Worm (Caenorhabditis elegans) whole organism, L4 larva: ENCODE measurements around the gene B0303.4.

ENCODE experiments used
- D1046.2 ChIP-seq: fragments of 200-800 bp; sonication (Bioruptor generic); IDR thresholded peaks from 2 replicates; pipeline ENCODE4 v1.3.6; 2022; ENCODE audit warnings: missing genetic modification characterization, missing compliant biosample characterization
- F26F4.8 ChIP-seq: fragments of 200-800 bp; sonication (Bioruptor generic); conservative IDR thresholded peaks from 2 replicates; pipeline ENCODE4 v1.3.6; 2022; ENCODE audit warnings: missing genetic modification characterization, missing compliant biosample characterization
- F37D6.2 ChIP-seq: sonication (generic microtip); optimal IDR thresholded peaks from 2 replicates; lab custom pipeline; 2016; ENCODE audit warnings: mild to moderate bottlenecking, missing genetic modification characterization, missing compliant biosample characterization
- F44E2.7 ChIP-seq: fragments of 200-800 bp; sonication (Bioruptor generic); IDR thresholded peaks from 2 replicates; pipeline ENCODE4 v2.1.2; 2022; ENCODE audit warnings: missing genetic modification characterization, missing compliant biosample characterization
- R02D3.7 ChIP-seq: fragments of 150-350 bp; sonication (generic microtip); optimal IDR thresholded peaks from 3 replicates; lab custom pipeline; 2014; ENCODE audit warnings: missing biosample characterization, missing genetic modification characterization
- T20F7.1 ChIP-seq: fragments of 200-800 bp; sonication (Bioruptor generic); optimal IDR thresholded peaks from 2 replicates; lab custom pipeline; 2018; ENCODE audit warnings: mild to moderate bottlenecking, missing genetic modification characterization, missing compliant biosample characterization
- T26A8.4 ChIP-seq: fragments of 200-800 bp; sonication (Bioruptor generic); IDR thresholded peaks from 2 replicates; pipeline ENCODE4 v1.3.6; 2022; ENCODE audit warnings: missing genetic modification characterization, missing compliant biosample characterization
- arid-1 ChIP-seq: fragments of 200-800 bp; sonication (Bioruptor generic); conservative IDR thresholded peaks from 2 replicates; pipeline ENCODE4 v1.3.6; 2022; ENCODE audit warnings: missing genetic modification reagents, missing genetic modification characterization, missing compliant biosample characterization
- attf-4 ChIP-seq: sonication (generic microtip); optimal IDR thresholded peaks from 3 replicates; lab custom pipeline; 2017; ENCODE audit warnings: missing biosample characterization, missing genetic modification characterization
- ceh-44 ChIP-seq: fragments of 200-800 bp; sonication (Bioruptor generic); IDR thresholded peaks from 2 replicates; pipeline ENCODE4 v1.3.6; 2022; ENCODE audit warnings: missing genetic modification reagents, missing genetic modification characterization, missing compliant biosample characterization
- ces-1 ChIP-seq: fragments of 150-350 bp; sonication (generic microtip); optimal IDR thresholded peaks from 4 replicates; lab custom pipeline; 2014; ENCODE audit warnings: missing biosample characterization, missing genetic modification reagents, missing genetic modification characterization
- cey-2 ChIP-seq: sonication (generic microtip); optimal IDR thresholded peaks from 3 replicates; lab custom pipeline; 2017; ENCODE audit warnings: missing genetic modification characterization, mild to moderate bottlenecking, missing compliant biosample characterization, antibody characterized with exemption, borderline replicate concordance; ENCODE audit not compliant: insufficient read depth
- daf-16 ChIP-seq, 3 experiments: sonication (generic microtip); optimal IDR thresholded peaks; 2 replicates each; lab custom pipeline; 2016 to 2017; ENCODE audit warnings: missing genetic modification characterization in 3 of 3, missing genetic modification reagents in 3 of 3, mild to moderate bottlenecking in 2 of 3, missing compliant biosample characterization in 2 of 3, missing biosample characterization in 1 of 3, moderate library complexity in 1 of 3
- dmd-6 ChIP-seq: fragments of 200-800 bp; sonication (Bioruptor generic); IDR thresholded peaks from 2 replicates; pipeline ENCODE4 v1.3.6; 2022; ENCODE audit warnings: missing genetic modification reagents, missing genetic modification characterization, missing compliant biosample characterization
- dve-1 ChIP-seq: sonication (generic microtip); optimal IDR thresholded peaks from 2 replicates; lab custom pipeline; 2017; ENCODE audit warnings: antibody characterized with exemption, mild to moderate bottlenecking, missing genetic modification characterization, missing compliant biosample characterization; ENCODE audit not compliant: insufficient read depth
- egl-27 ChIP-seq: sonication (generic microtip); optimal IDR thresholded peaks from 3 replicates; lab custom pipeline; 2017; ENCODE audit warnings: missing biosample characterization, missing genetic modification reagents, missing genetic modification characterization
- hlh-11 ChIP-seq: fragments of 200-800 bp; sonication (Bioruptor generic); optimal IDR thresholded peaks from 2 replicates; lab custom pipeline; 2018; ENCODE audit warnings: mild to moderate bottlenecking, missing genetic modification characterization, missing compliant biosample characterization
- hlh-30 ChIP-seq: sonication (generic microtip); optimal IDR thresholded peaks from 2 replicates; lab custom pipeline; 2017; ENCODE audit warnings: antibody characterized with exemption, mild to moderate bottlenecking, missing genetic modification characterization, missing compliant biosample characterization; ENCODE audit not compliant: insufficient read depth
- hmg-1.1 ChIP-seq: fragments of 200-800 bp; sonication (Bioruptor generic); IDR thresholded peaks from 2 replicates; pipeline ENCODE4 v1.3.6; 2022; ENCODE audit warnings: missing genetic modification reagents, missing genetic modification characterization, missing compliant biosample characterization
- lim-7 ChIP-seq: fragments of 200-800 bp; sonication (Bioruptor generic); IDR thresholded peaks from 2 replicates; pipeline ENCODE4 v1.3.6; 2022; ENCODE audit warnings: missing genetic modification characterization, missing compliant biosample characterization
- lin-13 ChIP-seq: fragments of 150-350 bp; optimal IDR thresholded peaks from 2 replicates; lab custom pipeline; 2014; ENCODE audit warnings: missing biosample characterization, missing genetic modification reagents, missing genetic modification characterization
- lsy-2 ChIP-seq, 2 experiments: fragments of 150-350 bp in 1 of 2; sonication (generic microtip) in 1 of 2; optimal IDR thresholded peaks; 2 replicates each; lab custom pipeline; 2014 to 2017; ENCODE audit warnings: missing biosample characterization in 2 of 2, missing genetic modification characterization in 2 of 2
- madf-5 ChIP-seq, 2 experiments: fragments of 200-800 bp; sonication (Bioruptor generic); IDR thresholded peaks; 2 replicates each; pipeline ENCODE4 v1.3.6; 2022; ENCODE audit warnings: missing compliant biosample characterization in 2 of 2, missing genetic modification characterization in 2 of 2
- madf-9 ChIP-seq: fragments of 200-800 bp; sonication (Bioruptor generic); conservative IDR thresholded peaks from 2 replicates; pipeline ENCODE4 v1.3.6; 2022; ENCODE audit warnings: missing genetic modification reagents, missing genetic modification characterization, missing compliant biosample characterization
- mdl-1 ChIP-seq, 2 experiments: fragments of 150-350 bp in 1 of 2; sonication (generic microtip) in 1 of 2; optimal IDR thresholded peaks; 2 replicates each; lab custom pipeline; 2014 to 2017; ENCODE audit warnings: missing biosample characterization in 2 of 2, missing genetic modification characterization in 2 of 2
- mep-1 ChIP-seq: fragments of 150-350 bp; sonication (generic microtip); optimal IDR thresholded peaks from 3 replicates; lab custom pipeline; 2014; ENCODE audit warnings: missing biosample characterization, missing genetic modification characterization
- mes-2 ChIP-seq: sonication (generic microtip); optimal IDR thresholded peaks from 2 replicates; lab custom pipeline; 2016; ENCODE audit warnings: missing genotype, mild to moderate bottlenecking, missing genetic modification characterization, missing compliant biosample characterization; ENCODE audit not compliant: poor library complexity, severe bottlenecking
- nhr-25 ChIP-seq: sonication (generic microtip); optimal IDR thresholded peaks from 2 replicates; lab custom pipeline; 2017; ENCODE audit warnings: missing genetic modification characterization, mild to moderate bottlenecking, missing compliant biosample characterization, antibody characterized with exemption, moderate library complexity, borderline replicate concordance; ENCODE audit not compliant: insufficient read depth
- nhr-6 ChIP-seq: fragments of 150-350 bp; optimal IDR thresholded peaks from 2 replicates; lab custom pipeline; 2014; ENCODE audit warnings: missing biosample characterization, missing genetic modification characterization
- pha-4 ChIP-seq, 2 experiments: fragments of 150-350 bp in 1 of 2; fragments of 200-800 bp in 1 of 2; sonication (Bioruptor generic) in 1 of 2; IDR thresholded peaks in 1 of 2; optimal IDR thresholded peaks in 1 of 2; 2 replicates each; pipeline versions ENCODE4 v1.3.6 to Lab custom; 2014 to 2022; ENCODE audit warnings: missing genetic modification characterization in 2 of 2, missing genetic modification reagents in 2 of 2, missing biosample characterization in 1 of 2, missing compliant biosample characterization in 1 of 2
- php-3 ChIP-seq: fragments of 200-800 bp; sonication (Bioruptor generic); IDR thresholded peaks from 2 replicates; pipeline ENCODE4 v1.3.6; 2022; ENCODE audit warnings: missing genetic modification reagents, missing genetic modification characterization, missing compliant biosample characterization
- rbr-2 ChIP-seq: sonication (generic microtip); optimal IDR thresholded peaks from 2 replicates; lab custom pipeline; 2016; ENCODE audit warnings: missing genotype, missing genetic modification characterization, missing compliant biosample characterization
- sdz-12 ChIP-seq: fragments of 200-800 bp; sonication (Bioruptor generic); optimal IDR thresholded peaks from 2 replicates; lab custom pipeline; 2018; ENCODE audit warnings: mild to moderate bottlenecking, missing genetic modification characterization, missing compliant biosample characterization
- set-16 ChIP-seq: fragments of 200-800 bp; sonication (Bioruptor generic); IDR thresholded peaks from 2 replicates; pipeline ENCODE4 v1.3.6; 2022; ENCODE audit warnings: missing genetic modification reagents, missing genetic modification characterization, missing compliant biosample characterization
- snpc-1.2 ChIP-seq: fragments of 200-800 bp; sonication (Bioruptor generic); IDR thresholded peaks from 2 replicates; pipeline ENCODE4 v1.3.6; 2022; ENCODE audit warnings: missing genetic modification reagents, missing genetic modification characterization, missing compliant biosample characterization
- unc-130 ChIP-seq: sonication (generic microtip); optimal IDR thresholded peaks from 2 replicates; lab custom pipeline; 2016; ENCODE audit warnings: missing genetic modification reagents, missing genetic modification characterization, missing compliant biosample characterization
- unc-62 ChIP-seq, 3 experiments: fragments of 150-350 bp in 1 of 3; sonication (generic microtip); optimal IDR thresholded peaks in 2 of 3; peaks in 1 of 3; 1 replicate in 1 of 3; 2 replicates in 2 of 3; lab custom pipeline; 2014 to 2017; ENCODE audit warnings: missing biosample characterization in 3 of 3, missing genetic modification characterization in 3 of 3, missing genetic modification reagents in 3 of 3, missing genotype in 1 of 3
- vab-7 ChIP-seq: fragments of 200-800 bp; sonication (Bioruptor generic); IDR thresholded peaks from 2 replicates; pipeline ENCODE4 v1.3.6; 2022; ENCODE audit warnings: missing genetic modification reagents, missing genetic modification characterization, missing compliant biosample characterization
- zfp-2 ChIP-seq: sonication (generic microtip); optimal IDR thresholded peaks from 2 replicates; lab custom pipeline; 2016; ENCODE audit warnings: mild to moderate bottlenecking, missing genetic modification characterization, missing compliant biosample characterization
- zfp-3 ChIP-seq: fragments of 200-800 bp; sonication (Bioruptor generic); conservative IDR thresholded peaks from 2 replicates; pipeline ENCODE4 v1.3.6; 2022; ENCODE audit warnings: missing genetic modification reagents, missing genetic modification characterization, missing compliant biosample characterization
- zip-11 ChIP-seq: fragments of 200-800 bp; sonication (Bioruptor generic); IDR thresholded peaks from 2 replicates; pipeline ENCODE4 v1.3.6; 2022; ENCODE audit warnings: missing genetic modification characterization, missing compliant biosample characterization

The B0303.4 gene

DNA sequence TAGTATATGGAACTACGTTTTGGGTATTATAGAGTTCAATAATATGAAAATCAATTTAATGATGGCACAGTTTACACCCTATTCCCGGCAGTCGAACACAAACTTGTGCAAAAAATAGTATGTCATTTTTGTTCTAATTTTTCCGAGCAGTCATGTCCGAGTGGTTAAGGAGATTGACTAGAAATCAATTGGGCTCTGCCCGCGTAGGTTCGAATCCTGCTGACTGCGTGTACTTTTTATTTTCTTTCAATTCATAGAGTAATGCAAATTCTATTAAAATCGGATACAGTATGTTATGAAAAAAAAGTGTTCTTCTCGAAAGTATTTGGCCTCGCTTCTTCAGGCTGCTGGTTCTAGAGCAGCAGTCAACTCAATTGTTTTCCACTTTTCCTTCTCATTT, 43.6 kb upstream of the B0303.4 start (continued):
- TF ChIP-seq D1046.2 (GFP tag; lab: Robert Waterston, UW): 0 out of 2 replicates have a peak, but pooled peaks have one; percentile 47
- TF ChIP-seq attf-4 (tag; lab: Kevin White, UChicago): no peak
- no peak for TF ChIP-seq cey-2 (tag; lab: Kevin White, UChicago)
- no peak for TF ChIP-seq sdz-12
- 0 out of 2 replicates have a peak, but pooled peaks have one; percentile 11 for TF ChIP-seq T26A8.4 (GFP tag; lab: Robert Waterston, UW)
- no peak for TF ChIP-seq ces-1
- no peak for TF ChIP-seq F37D6.2 (tag; lab: Kevin White, UChicago)
- TF ChIP-seq madf-5 (GFP tag; IDR thresholded peaks at IDR 0.05; lab: Robert Waterston, UW): no peak
- no peak for TF ChIP-seq zfp-2 (tag; lab: Kevin White, UChicago)

DNA sequence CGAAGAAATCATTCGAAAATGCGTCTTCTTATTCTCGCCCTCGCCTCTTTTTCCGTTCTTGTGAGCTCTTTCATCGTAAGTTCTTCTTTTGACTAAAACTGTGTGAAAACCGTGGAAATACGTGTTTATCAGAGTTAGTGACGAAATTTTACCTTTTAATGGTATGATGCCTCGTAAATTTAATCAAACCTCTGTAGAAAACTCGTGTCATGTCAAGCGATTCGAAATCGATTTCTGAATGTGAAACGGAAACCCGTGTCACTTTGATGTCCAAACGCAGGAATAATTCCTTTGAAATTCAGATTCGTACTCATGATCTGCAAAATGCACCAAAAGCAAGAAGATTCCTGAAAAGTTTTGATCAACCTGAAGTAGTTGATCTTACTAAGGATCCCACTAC, 41.1 kb upstream of the B0303.4 start, which contains the start of gene F22B7.3:
Gene F22B7.3, plus strand, starts transcription at position 301 of the 400 bp plus-strand sequence.
- peak in 1 of 2 experiments; percentile 38 for TF ChIP-seq unc-62 (GFP tag; optimal IDR thresholded peaks at IDR 0.05 in 1 of 2; lab: Kevin White, UChicago)
- TF ChIP-seq unc-62 (tag; optimal IDR thresholded peaks at IDR 0.05; lab: Kevin White, UChicago): no peak
- TF ChIP-seq ces-1: no peak
- TF ChIP-seq mep-1 (tag; lab: Kevin White, UChicago): no peak
- TF ChIP-seq T26A8.4 (GFP tag; lab: Robert Waterston, UW): no peak
- no peak for TF ChIP-seq mes-2

DNA sequence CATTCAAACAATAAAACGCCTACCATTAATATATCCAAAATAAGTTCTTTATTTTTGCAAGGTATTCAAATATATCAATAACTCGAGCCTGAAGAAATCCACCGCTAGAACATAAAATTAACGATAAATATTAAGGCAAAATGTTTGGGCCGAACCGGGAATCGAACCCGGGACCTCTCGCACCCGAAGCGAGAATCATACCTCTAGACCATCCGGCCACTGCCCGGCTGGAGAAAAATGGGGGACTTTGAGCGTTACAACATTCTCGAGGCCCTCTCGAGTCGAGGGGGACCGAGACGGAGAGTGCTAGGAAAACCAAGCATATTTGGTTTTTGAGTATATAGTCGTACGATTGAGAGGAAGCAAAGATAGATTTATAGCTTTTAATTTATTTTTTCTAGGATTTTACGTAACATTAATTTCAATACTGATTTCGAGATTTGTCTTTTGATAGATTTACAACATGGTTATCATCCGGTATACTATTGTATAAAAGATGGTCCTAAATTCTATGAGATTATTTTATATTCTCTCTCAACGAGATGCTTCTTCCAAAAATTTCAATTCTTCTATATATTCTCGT, 39.3 kb upstream of the B0303.4 start, which contains the start of gene flp-23:
Gene flp-23, plus strand, starts transcription at position 533 of the 583 bp plus-strand sequence.
- TF ChIP-seq hlh-30 (tag; lab: Kevin White, UChicago) (peak; percentile 40), unc-130 (GFP tag; lab: Kevin White, UChicago) (peak; percentile 29), mes-2 (peak; percentile 73), R02D3.7 (tag; lab: Kevin White, UChicago) (no peak), T20F7.1 (GFP tag; lab: Kevin White, UChicago) (no peak), set-16 (GFP tag; lab: Robert Waterston, UW) (peak; percentile 68), hlh-11 (peak; percentile 31), F26F4.8 (GFP tag; lab: Robert Waterston, UW) (peak; percentile 68; the same call in 1 of the 2 replicates), egl-27 (tag; lab: Kevin White, UChicago) (no peak), T26A8.4 (GFP tag; lab: Robert Waterston, UW) (peak; percentile 12; the same call in 1 of the 2 replicates), madf-9 (GFP tag; lab: Robert Waterston, UW) (0 out of 2 replicates have a peak, but pooled peaks have one; percentile 27), mep-1 (tag; lab: Kevin White, UChicago) (peak; percentile 37), D1046.2 (GFP tag; lab: Robert Waterston, UW) (0 out of 2 replicates have a peak, but pooled peaks have one; percentile 58), nhr-25 (tag; lab: Kevin White, UChicago) (no peak), daf-16 (GFP tag; optimal IDR thresholded peaks at IDR 0.05; lab: Kevin White, UChicago) (peak in 1 of 2 experiments; percentile 18), daf-16 (tag; optimal IDR thresholded peaks at IDR 0.05; lab: Kevin White, UChicago) (peak; percentile 26), hmg-1.1 (GFP tag; lab: Robert Waterston, UW) (peak; percentile 73), snpc-1.2 (GFP tag; lab: Robert Waterston, UW) (no peak), F37D6.2 (tag; lab: Kevin White, UChicago) (peak; percentile 18), php-3 (no peak), zfp-3 (GFP tag; lab: Robert Waterston, UW) (no peak), F44E2.7 (GFP tag; lab: Robert Waterston, UW) (no peak), ceh-44 (GFP tag; lab: Robert Waterston, UW) (peak; percentile 26; the same call in 1 of the 2 replicates), lim-7 (GFP tag; lab: Robert Waterston, UW) (peak; percentile 72), vab-7 (GFP tag; lab: Robert Waterston, UW) (peak; percentile 67; the same call in 1 of the 2 replicates), pha-4 (GFP tag; IDR thresholded peaks at IDR 0.05; lab: Robert Waterston, UW) (peak; percentile 52; the same call in 1 of the 2 replicates), pha-4 (tag; optimal IDR thresholded peaks at IDR 0.05; lab: Kevin White, UChicago) (no peak), zip-11 (no peak), lsy-2 (tag; optimal IDR thresholded peaks at IDR 0.05; lab: Kevin White, UChicago) (peak in 1 of 2 experiments; percentile 50), dve-1 (peak; percentile 2), lin-13 (GFP tag; lab: Kevin White, UChicago) (peak; percentile 62), dmd-6 (GFP tag; lab: Robert Waterston, UW) (peak; percentile 26; the same call in 1 of the 2 replicates), rbr-2 (tag; lab: Kevin White, UChicago) (peak; percentile 35), nhr-6 (tag; lab: Kevin White, UChicago) (no peak), mdl-1 (tag; optimal IDR thresholded peaks at IDR 0.05; lab: Kevin White, UChicago) (no peak), arid-1 (0 out of 2 replicates have a peak, but pooled peaks have one; percentile 40)
